Worm (Caenorhabditis elegans) whole organism, mixed stage, embryonic: ENCODE results near the gene scd-1.

ENCODE experiments used
- M03D4.4 ChIP-seq: sonication (generic microtip); optimal IDR thresholded peaks from 2 replicates; lab custom pipeline; 2017; ENCODE audit warnings: mild to moderate bottlenecking, missing genetic modification characterization, missing compliant biosample characterization
- bed-3 ChIP-seq: fragments of 200-800 bp; sonication (Bioruptor generic); optimal IDR thresholded peaks from 3 replicates; lab custom pipeline; 2018; ENCODE audit warnings: mild to moderate bottlenecking, missing genetic modification characterization, moderate library complexity, missing compliant biosample characterization
- blmp-1 ChIP-seq: fragments of 150-350 bp; optimal IDR thresholded peaks from 2 replicates; lab custom pipeline; 2014; ENCODE audit warnings: missing biosample characterization, missing genetic modification characterization
- ceh-39 ChIP-seq: fragments of 150-350 bp; optimal IDR thresholded peaks from 2 replicates; lab custom pipeline; 2014; ENCODE audit warnings: missing biosample characterization, missing genetic modification characterization
- ceh-43 ChIP-seq: fragments of 200-800 bp; sonication (Bioruptor generic); optimal IDR thresholded peaks from 2 replicates; lab custom pipeline; 2018; ENCODE audit warnings: mild to moderate bottlenecking, missing genetic modification characterization, moderate library complexity, missing compliant biosample characterization
- ceh-83 ChIP-seq: fragments of 200-800 bp; sonication (Bioruptor generic); optimal IDR thresholded peaks from 2 replicates; lab custom pipeline; 2018; ENCODE audit warnings: mild to moderate bottlenecking, missing genetic modification characterization, missing compliant biosample characterization
- ces-1 ChIP-seq: fragments of 150-350 bp; optimal IDR thresholded peaks from 2 replicates; lab custom pipeline; 2014; ENCODE audit warnings: missing biosample characterization, missing genetic modification reagents, missing genetic modification characterization
- cnd-1 ChIP-seq: fragments of 200-800 bp; sonication (Bioruptor generic); optimal IDR thresholded peaks from 2 replicates; lab custom pipeline; 2018; ENCODE audit warnings: mild to moderate bottlenecking, missing genetic modification characterization, missing compliant biosample characterization
- drap-1 ChIP-seq: fragments of 200-800 bp; sonication (Bioruptor generic); optimal IDR thresholded peaks from 3 replicates; lab custom pipeline; 2018; ENCODE audit warnings: mild to moderate bottlenecking, missing genetic modification characterization, missing compliant biosample characterization
- elt-1 ChIP-seq: sonication (generic microtip); optimal IDR thresholded peaks from 2 replicates; lab custom pipeline; 2017; ENCODE audit warnings: missing genetic modification characterization, mild to moderate bottlenecking, missing compliant biosample characterization, antibody characterized with exemption, moderate library complexity, borderline replicate concordance; ENCODE audit not compliant: insufficient read depth
- elt-3 ChIP-seq: fragments of 150-350 bp; optimal IDR thresholded peaks from 2 replicates; lab custom pipeline; 2014; ENCODE audit warnings: missing biosample characterization, missing genetic modification characterization
- flh-1 ChIP-seq: fragments of 200-800 bp; sonication (Bioruptor generic); optimal IDR thresholded peaks from 2 replicates; lab custom pipeline; 2018; ENCODE audit warnings: mild to moderate bottlenecking, missing genetic modification characterization, moderate library complexity, missing compliant biosample characterization
- ham-2 ChIP-seq: fragments of 200-800 bp; sonication (Bioruptor generic); optimal IDR thresholded peaks from 2 replicates; lab custom pipeline; 2018; ENCODE audit warnings: mild to moderate bottlenecking, missing genetic modification characterization, missing compliant biosample characterization
- hlh-1 ChIP-seq: fragments of 150-350 bp; optimal IDR thresholded peaks from 2 replicates; lab custom pipeline; 2014; ENCODE audit warnings: missing biosample characterization, missing genetic modification reagents, missing genetic modification characterization
- lin-13 ChIP-seq: fragments of 150-350 bp; optimal IDR thresholded peaks from 2 replicates; lab custom pipeline; 2014; ENCODE audit warnings: missing biosample characterization, missing genetic modification characterization
- lin-32 ChIP-seq: fragments of 200-800 bp; sonication (Bioruptor generic); optimal IDR thresholded peaks from 2 replicates; lab custom pipeline; 2018; ENCODE audit warnings: mild to moderate bottlenecking, missing genetic modification characterization, missing compliant biosample characterization
- lsy-2 ChIP-seq: fragments of 150-350 bp; optimal IDR thresholded peaks from 2 replicates; lab custom pipeline; 2014; ENCODE audit warnings: missing biosample characterization, missing genetic modification characterization
- mab-5 ChIP-seq: fragments of 150-350 bp; optimal IDR thresholded peaks from 2 replicates; lab custom pipeline; 2014; ENCODE audit warnings: missing biosample characterization, missing genetic modification characterization
- mep-1 ChIP-seq: fragments of 150-350 bp; optimal IDR thresholded peaks from 2 replicates; lab custom pipeline; 2017; ENCODE audit warnings: missing biosample characterization, missing genetic modification reagents, missing genetic modification characterization, inconsistent platforms
- mls-2 ChIP-seq: sonication (generic microtip); optimal IDR thresholded peaks from 2 replicates; lab custom pipeline; 2016; ENCODE audit warnings: mild to moderate bottlenecking, missing genetic modification characterization, moderate library complexity, missing compliant biosample characterization
- nhr-12 ChIP-seq: fragments of 150-350 bp; optimal IDR thresholded peaks from 2 replicates; lab custom pipeline; 2014; ENCODE audit warnings: missing biosample characterization, missing genetic modification characterization
- nhr-2 ChIP-seq: fragments of 150-350 bp; optimal IDR thresholded peaks from 2 replicates; lab custom pipeline; 2014; ENCODE audit warnings: missing biosample characterization, missing genetic modification characterization
- nhr-237 ChIP-seq: fragments of 150-350 bp; optimal IDR thresholded peaks from 2 replicates; lab custom pipeline; 2014; ENCODE audit warnings: missing biosample characterization, missing genetic modification characterization
- nhr-28 ChIP-seq: fragments of 150-350 bp; optimal IDR thresholded peaks from 2 replicates; lab custom pipeline; 2014; ENCODE audit warnings: missing biosample characterization, missing genetic modification characterization
- nhr-76 ChIP-seq: sonication (generic microtip); optimal IDR thresholded peaks from 2 replicates; lab custom pipeline; 2017; ENCODE audit warnings: missing biosample characterization, missing genetic modification characterization
- pha-4 ChIP-seq: fragments of 150-350 bp; optimal IDR thresholded peaks from 2 replicates; lab custom pipeline; 2018; ENCODE audit warnings: missing biosample characterization, missing genetic modification reagents, missing genetic modification characterization
- sem-2 ChIP-seq: fragments of 200-800 bp; sonication (Bioruptor generic); optimal IDR thresholded peaks from 2 replicates; lab custom pipeline; 2018; ENCODE audit warnings: mild to moderate bottlenecking, missing genetic modification characterization, missing compliant biosample characterization
- snpc-4 ChIP-seq: fragments of 150-350 bp; optimal IDR thresholded peaks from 2 replicates; lab custom pipeline; 2014; ENCODE audit warnings: missing biosample characterization, missing genetic modification characterization
- sptf-1 ChIP-seq: sonication (generic microtip); optimal IDR thresholded peaks from 2 replicates; lab custom pipeline; 2017; ENCODE audit warnings: mild to moderate bottlenecking, missing genetic modification characterization, moderate library complexity, missing compliant biosample characterization
- tbx-8 ChIP-seq: fragments of 200-800 bp; sonication (Bioruptor generic); optimal IDR thresholded peaks from 2 replicates; lab custom pipeline; 2018; ENCODE audit warnings: mild to moderate bottlenecking, missing genetic modification characterization, moderate library complexity, missing compliant biosample characterization
- unc-120 ChIP-seq: sonication (generic microtip); optimal IDR thresholded peaks from 2 replicates; lab custom pipeline; 2017; ENCODE audit warnings: missing genetic modification characterization, missing compliant biosample characterization; ENCODE audit not compliant: poor library complexity, severe bottlenecking
- unc-39 ChIP-seq: fragments of 150-350 bp; optimal IDR thresholded peaks from 2 replicates; lab custom pipeline; 2014; ENCODE audit warnings: missing biosample characterization, missing genetic modification characterization
- unc-62 ChIP-seq: fragments of 150-350 bp; optimal IDR thresholded peaks from 2 replicates; lab custom pipeline; 2014; ENCODE audit warnings: missing biosample characterization, missing genetic modification reagents, missing genetic modification characterization
- zip-8 ChIP-seq: fragments of 150-350 bp; optimal IDR thresholded peaks from 2 replicates; lab custom pipeline; 2014; ENCODE audit warnings: missing biosample characterization, missing genetic modification characterization
- ztf-11 ChIP-seq: fragments of 150-350 bp; optimal IDR thresholded peaks from 2 replicates; lab custom pipeline; 2014; ENCODE audit warnings: missing biosample characterization, missing genetic modification characterization

The scd-1 gene

ce11 chrX:12454290-12454795 is 71.2 kb downstream of the scd-1 start, which contains the start of the genes T18D3.9 and T18D3.1:
T18D3.9 (minus strand) TSS chrX:12454457.
T18D3.1 (plus strand) TSS chrX:12454745.
- TF ChIP-seq mab-5 (tag; lab: Kevin White, UChicago): no peak
- TF ChIP-seq tbx-8 (GFP tag; lab: Kevin White, UChicago): peak; percentile 83
- no peak for TF ChIP-seq elt-1 (tag; lab: Kevin White, UChicago)
- TF ChIP-seq ceh-39 (tag; lab: Kevin White, UChicago): no peak
- no peak for TF ChIP-seq zip-8 (tag; lab: Kevin White, UChicago)
- peak; percentile 21 for TF ChIP-seq ceh-43 (GFP tag; lab: Kevin White, UChicago)
- TF ChIP-seq nhr-28: no peak
- peak; percentile 25 for TF ChIP-seq mep-1 (tag; lab: Kevin White, UChicago)
- no peak for TF ChIP-seq bed-3
- TF ChIP-seq ham-2 (GFP tag; lab: Kevin White, UChicago): no peak
- TF ChIP-seq nhr-12 (tag; lab: Kevin White, UChicago): no peak
- TF ChIP-seq elt-3 (tag; lab: Kevin White, UChicago): no peak
- TF ChIP-seq pha-4 (tag; lab: Kevin White, UChicago): no peak
- no peak for TF ChIP-seq sem-2 (GFP tag; lab: Kevin White, UChicago)
- peak; percentile 27 for TF ChIP-seq sptf-1 (tag; lab: Kevin White, UChicago)
- TF ChIP-seq mls-2 (tag; lab: Kevin White, UChicago): peak; percentile 31
- no peak for TF ChIP-seq blmp-1 (tag; lab: Kevin White, UChicago)
- TF ChIP-seq unc-39 (tag; lab: Kevin White, UChicago): no peak
- TF ChIP-seq nhr-2 (tag; lab: Kevin White, UChicago): peak; percentile 1
- TF ChIP-seq cnd-1 (tag; lab: Kevin White, UChicago): no peak
- no peak for TF ChIP-seq snpc-4 (tag; lab: Kevin White, UChicago)
- TF ChIP-seq nhr-237 (tag; lab: Kevin White, UChicago): no peak
- no peak for TF ChIP-seq nhr-76 (tag; lab: Kevin White, UChicago)
- no peak for TF ChIP-seq lsy-2
- no peak for TF ChIP-seq lin-32 (GFP tag; lab: Kevin White, UChicago)
- TF ChIP-seq flh-1 (GFP tag; lab: Kevin White, UChicago): no peak
- TF ChIP-seq drap-1 (GFP tag; lab: Kevin White, UChicago): no peak
- TF ChIP-seq hlh-1 (tag; lab: Kevin White, UChicago): no peak
- TF ChIP-seq unc-120 (tag; lab: Kevin White, UChicago): no peak
- no peak for TF ChIP-seq ceh-83 (GFP tag; lab: Kevin White, UChicago)
- no peak for TF ChIP-seq ztf-11 (tag; lab: Kevin White, UChicago)
- TF ChIP-seq lin-13: peak; percentile 38
- TF ChIP-seq unc-62 (GFP tag; lab: Kevin White, UChicago): no peak
- no peak for TF ChIP-seq M03D4.4 (tag; lab: Kevin White, UChicago)
- TF ChIP-seq ces-1 (GFP tag; lab: Kevin White, UChicago): no peak
